Worm (Caenorhabditis elegans) whole organism, L4 larva: ENCODE results near the gene zgpa-1.

Experiments used
- R02D3.7 ChIP-seq: fragments of 150-350 bp; sonication (generic microtip); optimal IDR thresholded peaks from 3 replicates; lab custom pipeline; 2014; ENCODE audit warnings: missing biosample characterization, missing genetic modification characterization
- Y105C5A.15 ChIP-seq: fragments of 200-800 bp; sonication (Bioruptor generic); IDR thresholded peaks from 2 replicates; pipeline ENCODE4 v1.3.6; 2022; ENCODE audit warnings: missing genetic modification characterization, missing compliant biosample characterization
- ama-1 ChIP-seq: fragments of 150-350 bp; optimal IDR thresholded peaks from 2 replicates; lab custom pipeline; 2014; ENCODE audit warnings: inconsistent platforms, mixed read lengths
- daf-19 ChIP-seq: fragments of 200-800 bp; sonication (Bioruptor generic); conservative IDR thresholded peaks from 2 replicates; pipeline ENCODE4 v1.3.6; 2022; ENCODE audit warnings: missing genetic modification characterization, missing compliant biosample characterization
- daf-8 ChIP-seq: fragments of 200-800 bp; sonication (Bioruptor generic); IDR thresholded peaks from 2 replicates; pipeline ENCODE4 v1.3.6; 2022; ENCODE audit warnings: missing genetic modification characterization, missing compliant biosample characterization
- nhr-237 ChIP-seq: sonication (generic microtip); optimal IDR thresholded peaks from 2 replicates; lab custom pipeline; 2017; ENCODE audit warnings: missing biosample characterization, missing genetic modification characterization

DNA sequence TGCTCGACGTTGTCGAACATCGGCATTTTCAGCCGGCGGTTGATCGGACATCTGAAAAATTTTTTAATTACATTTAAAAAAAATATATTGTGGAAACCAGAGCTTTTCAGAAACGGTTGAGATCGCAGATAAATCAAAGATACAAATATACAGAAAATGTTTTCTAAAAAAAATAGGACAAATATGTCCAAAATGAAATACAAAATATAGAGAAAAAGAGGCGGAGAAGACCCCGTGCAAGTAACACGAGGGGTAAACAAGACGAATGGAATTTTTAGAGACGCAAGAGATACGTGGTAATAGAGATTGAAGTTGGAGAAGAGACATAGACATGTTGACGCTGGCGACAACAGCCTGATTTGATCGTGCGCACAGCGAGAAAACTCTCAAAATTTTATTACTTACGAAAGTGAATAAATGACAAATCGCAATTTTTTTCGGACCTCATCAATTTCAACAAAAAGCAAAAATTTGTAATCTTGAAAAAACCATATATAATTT is 3.1 kb upstream of the zgpa-1 start, which contains the start of gene cdgs-1:
- TF ChIP-seq ama-1 (lab: Kevin White, UChicago) (no peak), R02D3.7 (no peak), daf-8 (no peak), daf-19 (GFP tag; lab: Robert Waterston, UW) (no peak), nhr-237 (tag; lab: Kevin White, UChicago) (no peak), Y105C5A.15 (GFP tag; lab: Robert Waterston, UW) (no peak)
